Worm (Caenorhabditis elegans): ENCODE data around the gene abts-3.

Gene abts-3

DNA sequence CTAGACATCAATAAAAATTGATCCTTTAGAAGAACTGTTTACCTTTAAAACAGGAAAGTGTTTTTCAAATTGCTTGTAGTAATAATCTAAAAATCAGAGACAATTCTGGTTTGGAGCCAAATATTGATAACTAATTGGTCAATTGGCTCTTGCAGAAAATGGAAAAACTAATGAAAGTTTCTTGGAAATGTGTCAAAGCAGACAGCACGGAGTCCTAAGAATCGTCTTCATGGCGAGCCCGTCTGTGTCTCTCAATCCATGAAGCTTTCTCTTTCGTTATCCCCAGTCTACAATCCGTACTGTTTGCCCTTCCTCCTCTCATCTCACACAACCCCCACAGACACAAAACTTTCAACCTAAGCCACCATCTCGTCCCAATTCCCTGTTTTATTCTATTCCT lies 46.8 kb downstream of the abts-3 start, which contains the start of gene F40H3.1:
Gene F40H3.1, plus strand, starts transcription at position 301 of the 400 bp plus-strand sequence.
- TF ChIP-seq blmp-1 (tag; optimal IDR thresholded peaks at IDR 0.05) (no peak), nhr-84 (tag; optimal IDR thresholded peaks at IDR 0.05) (no peak), nhr-76 (tag; optimal IDR thresholded peaks at IDR 0.05) (no peak), nhr-11 (tag; optimal IDR thresholded peaks at IDR 0.05) (no peak), mef-2 (tag; optimal IDR thresholded peaks at IDR 0.05) (no peak), hpl-2 (GFP tag; optimal IDR thresholded peaks at IDR 0.05) (no peak), nhr-237 (tag; optimal IDR thresholded peaks at IDR 0.05) (no peak), ceh-8 (GFP tag; optimal IDR thresholded peaks at IDR 0.05) (no peak), efl-1 (optimal IDR thresholded peaks at IDR 0.05) (no peak), efl-1 (GFP tag; optimal IDR thresholded peaks at IDR 0.05 in 1 of 2) (no peak), xbp-1 (tag; optimal IDR thresholded peaks at IDR 0.05) (no peak), lsy-2 (tag; optimal IDR thresholded peaks at IDR 0.05) (no peak), fkh-8 (tag; optimal IDR thresholded peaks at IDR 0.05) (no peak), hlh-4 (tag; optimal IDR thresholded peaks at IDR 0.05) (no peak), ztf-4 (tag; optimal IDR thresholded peaks at IDR 0.05) (no peak), skn-1 (tag; optimal IDR thresholded peaks at IDR 0.05) (no peak), zag-1 (tag; optimal IDR thresholded peaks at IDR 0.05) (no peak)

DNA sequence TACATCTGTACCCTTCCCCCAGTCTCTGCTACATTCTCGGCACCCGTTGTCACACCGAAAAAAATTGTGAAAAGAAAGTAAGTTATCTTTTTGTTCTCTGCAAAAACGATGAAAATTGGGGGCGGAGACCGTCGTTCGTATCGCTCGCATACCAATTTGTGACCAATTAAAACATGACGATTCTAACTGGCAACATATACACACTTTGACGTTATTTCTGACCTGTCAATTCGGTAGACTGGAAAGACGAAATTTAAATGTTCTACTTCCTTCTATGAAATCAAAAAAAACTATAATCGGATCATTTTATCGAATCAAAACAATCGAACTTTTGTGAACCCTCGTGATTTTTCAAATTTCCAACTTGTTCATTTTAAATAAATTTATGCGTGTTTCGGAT lies 47.9 kb downstream of the abts-3 start:
- no peak for TF ChIP-seq sox-4 (tag; optimal IDR thresholded peaks at IDR 0.05)
- no peak for TF ChIP-seq ets-5 (GFP tag; IDR thresholded peaks at IDR 0.05)
- no peak for TF ChIP-seq pax-3 (tag; optimal IDR thresholded peaks at IDR 0.05)
- TF ChIP-seq mab-9 (GFP tag; IDR thresholded peaks at IDR 0.05): no peak
- TF ChIP-seq lin-15B (tag; optimal IDR thresholded peaks at IDR 0.05): no peak
- no peak for TF ChIP-seq tbx-2 (tag; optimal IDR thresholded peaks at IDR 0.05)
- no peak for TF ChIP-seq ztf-4 (tag; optimal IDR thresholded peaks at IDR 0.05)
- no peak for TF ChIP-seq snu-23 (GFP tag; optimal IDR thresholded peaks at IDR 0.05)
- no peak for TF ChIP-seq unc-86 (tag; optimal IDR thresholded peaks at IDR 0.05)
- no peak for TF ChIP-seq lin-13 (GFP tag; optimal IDR thresholded peaks at IDR 0.05)
- TF ChIP-seq ceh-82 (tag; optimal IDR thresholded peaks at IDR 0.05): no peak
- TF ChIP-seq fkh-8 (tag; optimal IDR thresholded peaks at IDR 0.05): no peak
- no peak for TF ChIP-seq blmp-1 (tag; optimal IDR thresholded peaks at IDR 0.05)
- TF ChIP-seq nhr-28 (tag; optimal IDR thresholded peaks at IDR 0.05): no peak
- TF ChIP-seq efl-3 (GFP tag; optimal IDR thresholded peaks at IDR 0.05): no peak
- TF ChIP-seq fos-1 (tag; optimal IDR thresholded peaks at IDR 0.05): no peak
- TF ChIP-seq nhr-19 (GFP tag; conservative IDR thresholded peaks at IDR 0.05): no peak
- TF ChIP-seq egl-27 (tag; optimal IDR thresholded peaks at IDR 0.05): no peak
- TF ChIP-seq zip-4 (GFP tag; optimal IDR thresholded peaks at IDR 0.05): no peak
- no peak for TF ChIP-seq nhr-71 (tag; optimal IDR thresholded peaks at IDR 0.05)

DNA sequence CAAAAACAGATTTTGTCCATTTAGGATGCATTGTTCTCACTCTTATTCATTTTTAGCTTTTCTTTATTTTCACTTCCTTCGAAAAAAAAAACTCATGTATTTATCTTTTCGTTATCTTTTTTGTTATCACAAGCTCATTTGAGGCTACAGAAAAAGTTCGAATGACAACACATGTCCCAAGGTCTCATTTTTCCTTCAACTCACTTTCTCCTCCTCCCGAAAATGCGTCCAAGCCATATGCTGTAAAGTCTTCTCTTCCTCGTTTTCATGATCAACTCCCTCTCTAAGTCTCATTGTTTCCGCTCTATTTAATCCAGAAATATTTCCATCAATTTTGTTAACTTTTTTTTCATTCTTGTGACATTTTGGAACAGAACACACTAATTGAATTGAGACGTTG lies 48.6 kb downstream of the abts-3 start:
- TF ChIP-seq unc-130 (tag; optimal IDR thresholded peaks at IDR 0.05) (peak; percentile 54), Y116A8C.19 (tag; optimal IDR thresholded peaks at IDR 0.05; ENCODE audit: borderline replicate concordance) (no peak), lsy-2 (tag; optimal IDR thresholded peaks at IDR 0.05) (peak; percentile 4 to 35), ama-1 (optimal IDR thresholded peaks at IDR 0.05) (no peak), snu-23 (GFP tag; optimal IDR thresholded peaks at IDR 0.05) (peak; percentile 20), rnt-1 (tag; optimal IDR thresholded peaks at IDR 0.05) (peak; percentile 41), blmp-1 (tag; optimal IDR thresholded peaks at IDR 0.05) (peak; percentile 45), lin-14 (GFP tag; optimal IDR thresholded peaks at IDR 0.05) (peak; percentile 70), snpc-4 (tag; optimal IDR thresholded peaks at IDR 0.05) (no peak), pag-3 (tag; optimal IDR thresholded peaks at IDR 0.05; ENCODE audit: borderline replicate concordance, insufficient read depth) (no peak), nhr-71 (tag; optimal IDR thresholded peaks at IDR 0.05) (peak; percentile 48), hlh-4 (tag; optimal IDR thresholded peaks at IDR 0.05) (no peak)

Data from whole organism, L1 larva.